Worm (Caenorhabditis elegans) whole organism, late embryonic: ENCODE results near the gene gop-2.

Experiments used
- fkh-6 ChIP-seq: sonication (generic microtip); optimal IDR thresholded peaks from 2 replicates; lab custom pipeline; 2016; ENCODE audit warnings: missing genetic modification characterization, missing compliant biosample characterization
- hlh-8 ChIP-seq: sonication (generic microtip); optimal IDR thresholded peaks from 2 replicates; lab custom pipeline; 2016; ENCODE audit warnings: missing genotype, missing genetic modification characterization, missing compliant biosample characterization
- nhr-11 ChIP-seq: fragments of 150-350 bp; optimal IDR thresholded peaks from 2 replicates; lab custom pipeline; 2014; ENCODE audit warnings: missing biosample characterization, missing genetic modification characterization
- npax-4 ChIP-seq: sonication (generic microtip); optimal IDR thresholded peaks from 2 replicates; lab custom pipeline; 2016; ENCODE audit warnings: missing genetic modification characterization, missing compliant biosample characterization
- pqm-1 ChIP-seq: sonication (generic microtip); optimal IDR thresholded peaks from 2 replicates; lab custom pipeline; 2016; ENCODE audit warnings: missing genetic modification characterization, missing compliant biosample characterization
- tbx-2 ChIP-seq: sonication (generic microtip); optimal IDR thresholded peaks from 2 replicates; lab custom pipeline; 2016; ENCODE audit warnings: missing genetic modification characterization, missing compliant biosample characterization
- unc-86 ChIP-seq: sonication (generic microtip); optimal IDR thresholded peaks from 2 replicates; lab custom pipeline; 2016; ENCODE audit warnings: missing genetic modification characterization, missing compliant biosample characterization

ce11 chrIII:5244539-5244938 lies 14.3 kb upstream of the gop-2 start, which contains the start of gene cnd-1:
- no peak for TF ChIP-seq pqm-1 (tag; lab: Kevin White, UChicago)
- no peak for TF ChIP-seq tbx-2 (tag; lab: Kevin White, UChicago)
- TF ChIP-seq unc-86 (tag; lab: Kevin White, UChicago): no peak
- no peak for TF ChIP-seq fkh-6 (tag; lab: Kevin White, UChicago)
- no peak for TF ChIP-seq npax-4 (tag; lab: Kevin White, UChicago)
- no peak for TF ChIP-seq hlh-8
- TF ChIP-seq nhr-11 (tag; lab: Kevin White, UChicago): no peak
